Worm (Caenorhabditis elegans): Measurements from ENCODE around the gene F37C12.10.

- TF ChIP-seq dao-5 (tag; optimal IDR thresholded peaks at IDR 0.05) (no peak), him-1 (tag; optimal IDR thresholded peaks at IDR 0.05) (no peak), W03F9.2 (tag; optimal IDR thresholded peaks at IDR 0.05) (no peak)
Measured at ce11 chrIII:7148191-7148590, 40.0 kb downstream of the F37C12.10 start.

All from whole organism, L4/young adult.